Fruit fly (Drosophila melanogaster): ENCODE data around the gene CG8319.
A peak's percentile ranks its signal among the peaks of the same experiment; 100 is the strongest.

Gene CG8319

DNA sequence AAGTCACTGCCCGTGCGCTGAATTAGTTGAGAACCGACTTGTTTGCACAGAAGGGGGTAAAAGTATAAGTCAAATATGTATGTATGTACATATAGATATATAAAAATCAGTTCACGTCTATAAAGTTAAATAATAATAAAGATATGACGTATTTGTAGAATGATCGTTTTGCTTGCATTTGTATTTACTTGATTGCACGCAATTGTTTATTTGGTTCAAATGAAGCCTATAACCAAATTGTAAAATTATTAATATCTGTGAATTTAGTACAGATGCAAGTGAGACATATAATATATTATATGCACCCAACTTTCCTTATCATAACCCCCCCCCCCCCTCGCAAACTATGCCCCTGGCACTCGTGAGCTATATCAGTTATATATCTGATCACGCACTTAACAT lies 26.6 kb upstream of the CG8319 start:
- TF ChIP-seq noc (tag; optimal IDR thresholded peaks at IDR 0.05), result peak; percentile 95

DNA sequence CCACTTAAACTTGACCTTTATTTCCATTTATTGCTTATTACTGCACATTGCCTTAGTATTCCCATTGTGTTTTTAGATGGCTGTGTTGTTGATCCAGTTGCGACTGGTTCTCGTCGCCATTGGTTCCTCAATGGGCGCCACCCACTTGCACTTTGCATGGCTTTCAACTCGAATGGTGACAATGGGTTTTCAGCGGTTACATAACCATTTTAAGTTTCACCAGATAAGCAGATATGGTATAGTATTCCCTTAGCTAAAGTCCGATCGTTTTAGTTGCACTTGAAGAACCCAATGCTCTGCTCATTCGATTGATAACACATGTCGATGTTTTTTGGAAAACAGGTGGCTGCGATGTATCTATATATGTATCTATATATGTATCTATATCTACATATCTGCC lies 25.2 kb upstream of the CG8319 start:
- no peak for TF ChIP-seq noc (tag; optimal IDR thresholded peaks at IDR 0.05)

- TF ChIP-seq noc (tag; optimal IDR thresholded peaks at IDR 0.05), result no peak
Observed at dm6 chr3R:9603022-9603942, 23.8 kb upstream of the CG8319 start.

DNA sequence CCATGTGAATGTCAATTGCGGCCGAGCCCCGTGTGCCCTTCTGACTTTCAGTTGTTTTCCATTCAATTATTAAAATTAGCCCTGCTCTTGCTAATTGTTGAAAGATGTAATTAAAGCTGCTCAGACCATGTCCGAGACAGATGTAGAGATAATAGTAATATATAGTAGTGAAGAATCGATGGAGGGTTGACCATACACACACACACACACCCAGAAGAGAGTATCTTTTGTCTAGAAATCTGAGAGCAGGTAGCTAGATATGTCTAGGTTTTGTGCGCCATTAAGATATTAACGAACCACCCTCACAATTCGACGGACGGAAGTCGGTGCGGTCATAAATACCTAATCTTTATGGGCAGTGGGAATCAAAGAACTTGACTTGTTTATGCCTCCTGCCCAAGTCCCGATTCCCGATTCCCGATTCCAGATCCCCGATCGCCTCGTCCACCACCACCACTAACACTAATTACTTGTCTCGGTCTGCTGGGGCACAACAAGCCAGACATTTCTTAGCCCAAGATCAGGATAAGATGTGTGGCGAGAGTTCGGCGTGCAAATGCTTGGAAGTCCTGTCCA lies 22.6 kb upstream of the CG8319 start:
- TF ChIP-seq noc (tag; optimal IDR thresholded peaks at IDR 0.05), result no peak

DNA sequence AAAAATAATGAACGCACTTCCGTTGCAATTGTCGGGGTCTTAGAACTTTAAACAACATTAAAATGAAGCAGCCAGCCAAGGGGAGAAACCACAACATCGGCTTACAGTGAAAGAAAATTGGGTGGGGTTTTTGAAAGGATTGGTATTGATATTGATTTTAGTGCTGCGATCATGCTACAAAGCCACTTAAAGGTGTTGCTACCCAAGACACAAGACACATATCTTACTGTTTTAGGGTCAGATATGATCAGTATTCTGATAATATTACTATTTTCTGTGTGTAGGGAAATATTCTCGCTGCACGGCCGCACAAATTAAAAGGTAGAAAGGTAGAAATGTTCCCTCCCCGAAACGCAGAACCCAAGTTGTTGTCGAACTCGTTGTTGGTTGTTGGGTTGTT lies 22.0 kb upstream of the CG8319 start:
- no peak for TF ChIP-seq noc (tag; optimal IDR thresholded peaks at IDR 0.05)

dm6 chr3R:9606913-9607804 lies 20.0 kb upstream of the CG8319 start:
- no peak for TF ChIP-seq noc (tag; optimal IDR thresholded peaks at IDR 0.05)

dm6 chr3R:9608206-9608605 lies 18.9 kb upstream of the CG8319 start:
- TF ChIP-seq noc (tag; optimal IDR thresholded peaks at IDR 0.05), result no peak

DNA sequence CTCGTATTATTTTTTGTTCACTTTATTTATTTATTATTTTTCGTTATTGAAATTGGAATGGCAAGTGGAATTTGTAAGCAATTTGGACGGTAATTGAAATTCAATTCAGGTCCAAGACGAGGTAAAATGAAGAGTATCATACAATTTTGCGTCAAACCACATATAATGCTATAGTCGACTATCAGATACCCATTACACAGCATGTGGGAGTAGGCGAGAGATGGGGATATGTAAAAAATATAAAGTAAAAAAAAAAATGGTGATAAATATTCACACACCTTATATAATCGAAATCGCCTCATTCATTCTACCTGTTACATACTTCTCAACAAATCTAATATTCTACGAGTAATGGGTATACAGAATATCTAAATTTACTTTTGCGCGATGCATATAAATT lies 14.9 kb upstream of the CG8319 start:
- peak; percentile 33 for TF ChIP-seq noc (tag; optimal IDR thresholded peaks at IDR 0.05)

DNA sequence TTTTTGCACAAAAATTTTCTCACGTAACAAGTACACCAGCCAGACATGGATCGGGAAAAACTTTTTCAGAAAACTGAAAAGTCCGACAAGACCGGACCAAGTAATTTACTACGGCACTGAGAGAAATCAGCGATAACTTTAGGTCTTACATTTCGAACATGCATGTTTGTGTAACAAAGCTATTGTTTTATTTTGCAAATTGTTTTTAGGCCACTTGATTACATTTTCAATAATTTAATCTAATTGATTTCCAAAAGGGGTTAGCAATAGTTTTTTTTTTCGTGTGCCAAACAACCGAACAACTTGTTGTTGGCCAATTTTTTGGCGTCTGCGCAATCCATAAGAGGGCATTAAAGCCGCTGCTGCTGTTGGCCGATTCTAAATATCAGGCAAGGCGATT lies 14.0 kb upstream of the CG8319 start:
- TF ChIP-seq noc (tag; optimal IDR thresholded peaks at IDR 0.05), result peak; percentile 39

DNA sequence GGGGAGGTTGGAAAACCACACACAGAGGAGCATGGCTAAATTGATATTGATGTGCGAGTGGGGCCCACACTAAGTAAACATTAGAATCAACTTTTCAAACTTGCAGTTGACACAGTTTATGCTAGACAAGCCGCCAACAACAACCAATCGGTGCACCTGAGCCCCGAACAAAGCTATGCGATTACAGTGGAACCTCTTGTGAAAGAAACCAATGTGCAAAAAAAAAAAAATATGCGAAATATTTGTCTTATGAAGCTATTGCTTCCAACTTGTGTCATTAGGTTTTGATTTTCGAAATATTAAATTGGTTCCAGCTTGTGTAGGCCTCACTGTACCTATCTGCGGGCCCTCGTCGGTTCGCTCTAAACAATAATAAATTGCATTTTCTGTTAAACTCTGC lies 8.8 kb upstream of the CG8319 start:
- peak; percentile 60 for TF ChIP-seq noc (tag; optimal IDR thresholded peaks at IDR 0.05)

DNA sequence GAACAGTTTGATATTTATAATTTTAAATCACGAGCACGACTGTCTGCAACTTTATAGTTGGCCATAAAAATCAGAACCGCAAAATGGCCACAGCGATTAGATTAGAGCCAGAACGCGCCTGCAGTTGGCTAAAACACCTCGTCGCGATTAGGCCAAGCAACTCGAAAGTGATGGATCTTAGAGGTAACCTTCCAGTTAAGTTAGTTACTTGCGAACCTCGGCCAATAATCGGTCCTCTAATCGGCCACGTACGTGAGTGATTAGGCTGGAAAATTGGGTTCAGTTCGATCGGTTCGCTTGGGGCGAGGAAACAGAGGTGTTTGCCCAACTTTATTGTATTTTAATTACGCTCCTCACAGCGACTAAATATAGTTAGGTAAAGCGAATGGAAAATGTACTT lies 6.8 kb upstream of the CG8319 start:
- TF ChIP-seq noc (tag; optimal IDR thresholded peaks at IDR 0.05), result peak; percentile 84

DNA sequence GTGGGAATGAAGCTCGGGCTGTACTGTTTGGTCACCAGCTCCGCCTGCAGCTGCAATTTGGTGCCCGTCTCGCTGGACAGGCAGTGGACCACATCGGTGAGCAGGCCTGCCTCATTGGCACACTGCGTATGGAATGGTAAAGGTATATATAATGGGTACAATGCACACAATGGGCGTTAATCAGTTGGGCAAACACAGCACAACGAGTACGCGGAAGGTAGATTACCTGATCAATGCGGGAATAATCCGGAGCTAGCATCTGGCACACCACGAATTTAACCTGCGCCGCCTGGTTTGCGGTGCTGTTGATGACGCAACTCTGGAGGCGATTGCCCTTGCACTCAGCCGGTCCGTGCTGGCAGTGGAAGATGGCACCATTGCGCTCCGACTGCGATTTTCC lies 1.7 kb upstream of the CG8319 start:
- no peak for TF ChIP-seq noc (tag; optimal IDR thresholded peaks at IDR 0.05)

- TF ChIP-seq noc (tag; optimal IDR thresholded peaks at IDR 0.05), result no peak
Observed at dm6 chr3R:9626266-9626665, 855 bp upstream of the CG8319 start.

dm6 chr3R:9628036-9628435 lies 915 bp downstream of the CG8319 start:
- TF ChIP-seq noc (tag; optimal IDR thresholded peaks at IDR 0.05), result no peak

DNA sequence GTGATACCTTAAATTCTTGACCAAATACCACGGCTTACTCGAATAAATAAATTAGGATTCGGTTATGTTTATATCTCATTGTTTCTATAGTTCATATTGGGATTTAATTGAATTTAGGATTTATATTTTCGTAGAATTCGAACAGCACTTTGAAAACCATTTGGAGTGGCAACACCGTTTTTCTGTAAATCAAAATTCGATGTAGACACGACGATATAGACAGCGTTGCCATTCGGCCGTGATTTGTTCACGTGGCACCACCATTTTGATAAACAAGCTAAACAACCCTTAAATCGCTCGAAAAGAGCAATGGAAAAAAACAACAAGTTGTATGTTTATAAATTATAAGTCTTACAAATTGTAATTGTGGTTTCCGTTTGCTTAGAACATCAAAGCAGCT lies 1.5 kb downstream of the CG8319 start:
- no peak for TF ChIP-seq noc (tag; optimal IDR thresholded peaks at IDR 0.05)

DNA sequence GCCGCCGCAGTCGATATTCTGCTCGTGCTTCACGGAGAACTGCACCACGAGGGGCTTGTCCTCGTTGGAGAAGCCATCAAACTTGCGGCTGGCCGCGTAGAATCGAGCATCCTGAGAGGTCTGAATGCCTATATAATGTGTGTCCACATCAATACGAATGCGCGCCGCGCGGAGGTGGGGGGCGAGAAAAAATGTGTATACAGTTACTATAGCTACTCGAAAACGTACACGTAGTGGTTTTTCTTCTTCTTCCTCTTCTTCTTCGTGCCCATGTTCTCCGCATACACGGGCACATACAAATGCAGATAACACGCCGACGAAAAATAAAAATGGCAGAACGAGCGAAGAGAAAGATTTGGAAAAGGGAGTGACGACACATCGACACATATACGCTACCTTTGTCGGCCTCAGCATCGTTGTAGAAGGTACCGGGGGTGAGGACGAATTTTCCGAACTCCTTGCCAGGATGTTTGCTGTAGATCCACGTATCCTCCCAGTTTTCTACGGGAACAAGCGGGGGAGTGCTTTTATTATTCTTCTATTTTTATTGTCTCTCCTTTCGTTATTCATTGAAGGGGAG lies 3.0 kb downstream of the CG8319 start:
- no peak for TF ChIP-seq noc (tag; optimal IDR thresholded peaks at IDR 0.05)

Measured in whole organism, larva.